Fruit fly (Drosophila melanogaster) whole organism, embryonic: Measurements from ENCODE around the gene CG10802.

ENCODE experiments used
- Atf6 ChIP-seq: fragments of 200-800 bp; sonication (Bioruptor generic); IDR thresholded peaks from 2 replicates; pipeline ENCODE4 v1.3.6; 2022; ENCODE audit warnings: missing biosample characterization, missing genetic modification characterization
- Awh ChIP-seq: fragments of 200-800 bp; sonication (Bioruptor generic); IDR thresholded peaks from 2 replicates; pipeline ENCODE4, ENCODE4 v1.3.6; 2022; ENCODE audit warnings: missing biosample characterization, missing genetic modification characterization
- Bteb2 ChIP-seq: fragments of 200-800 bp; sonication (Bioruptor generic); optimal IDR thresholded peaks from 2 replicates; lab custom pipeline; 2016; ENCODE audit warnings: missing biosample characterization, missing genetic modification characterization
- CG11696 ChIP-seq: fragments of 200-800 bp; sonication (Bioruptor generic); IDR thresholded peaks from 2 replicates; pipeline ENCODE4 v1.3.6; 2022; ENCODE audit warnings: missing biosample characterization, missing genetic modification characterization
- CG12299 ChIP-seq: fragments of 200-800 bp; sonication (Bioruptor generic); optimal IDR thresholded peaks from 2 replicates; lab custom pipeline; 2018; ENCODE audit warnings: missing biosample characterization, mild to moderate bottlenecking, missing genetic modification characterization
- CG14667 ChIP-seq: fragments of 200-800 bp; sonication (Bioruptor generic); IDR thresholded peaks from 2 replicates; pipeline ENCODE4 v1.3.6; 2022; ENCODE audit warnings: missing biosample characterization, missing genetic modification characterization
- CG14710 ChIP-seq: fragments of 200-800 bp; sonication (Bioruptor generic); optimal IDR thresholded peaks from 3 replicates; lab custom pipeline; 2019; ENCODE audit warnings: missing biosample characterization, mild to moderate bottlenecking, missing genetic modification characterization, moderate library complexity
- CG15514 ChIP-seq: fragments of 200-800 bp; sonication (Bioruptor generic); optimal IDR thresholded peaks from 3 replicates; lab custom pipeline; 2017; ENCODE audit warnings: missing biosample characterization, missing genetic modification characterization, mild to moderate bottlenecking, moderate library complexity, missing genetic modification reagents
- CG16779 ChIP-seq: fragments of 200-800 bp; sonication (Bioruptor generic); IDR thresholded peaks from 2 replicates; pipeline ENCODE4 v1.3.6; 2022; ENCODE audit warnings: missing biosample characterization, missing genetic modification characterization
- CG16813 ChIP-seq: fragments of 200-800 bp; sonication (Bioruptor generic); IDR thresholded peaks from 3 replicates; pipeline ENCODE4 v1.3.6; 2022; ENCODE audit warnings: missing biosample characterization, missing genetic modification characterization; ENCODE audit not compliant: partially characterized antibody
- CG18011 ChIP-seq: fragments of 200-800 bp; sonication (Bioruptor generic); optimal IDR thresholded peaks from 2 replicates; lab custom pipeline; 2017; ENCODE audit warnings: missing biosample characterization, missing genetic modification characterization, mild to moderate bottlenecking, moderate library complexity, missing genotype
- CG3065 ChIP-seq: fragments of 200-800 bp; sonication (Bioruptor generic); optimal IDR thresholded peaks from 2 replicates; lab custom pipeline; 2016; ENCODE audit warnings: missing biosample characterization, missing genetic modification characterization
- CG3281 ChIP-seq: fragments of 200-800 bp; sonication (Bioruptor generic); optimal IDR thresholded peaks from 3 replicates; lab custom pipeline; 2017; ENCODE audit warnings: missing biosample characterization, mild to moderate bottlenecking, missing genetic modification characterization
- CG34422 ChIP-seq: fragments of 200-800 bp; sonication (Bioruptor generic); IDR thresholded peaks from 3 replicates; pipeline ENCODE4 v1.3.6; 2022; ENCODE audit warnings: missing biosample characterization, missing genetic modification characterization
- CG3726 ChIP-seq: fragments of 200-800 bp; sonication (Bioruptor generic); IDR thresholded peaks from 3 replicates; pipeline ENCODE4, ENCODE4 v1.3.6; 2022; ENCODE audit warnings: missing biosample characterization, missing genetic modification characterization
- CG6689 ChIP-seq: fragments of 200-800 bp; sonication (Bioruptor generic); IDR thresholded peaks from 2 replicates; pipeline ENCODE4 v1.3.6; 2022; ENCODE audit warnings: missing biosample characterization, missing genetic modification characterization
- CG8478 ChIP-seq: fragments of >200 bp; optimal IDR thresholded peaks from 2 replicates; lab custom pipeline; 2018
- Dbx ChIP-seq: fragments of 200-800 bp; sonication (Bioruptor generic); IDR thresholded peaks from 3 replicates; pipeline ENCODE4 v1.3.6; 2022; ENCODE audit warnings: missing biosample characterization, missing genetic modification characterization
- Dfd ChIP-seq, 2 experiments: fragments of >200 bp; optimal IDR thresholded peaks; 2 replicates each; lab custom pipeline; 2017; ENCODE audit warnings: missing biosample characterization in 2 of 2, missing genetic modification characterization in 2 of 2
- Dref ChIP-seq: fragments of 200-800 bp; sonication (Bioruptor generic); IDR thresholded peaks from 2 replicates; pipeline ENCODE4 v1.3.6; 2022; ENCODE audit warnings: missing biosample characterization, missing genetic modification characterization
- Fer2 ChIP-seq: fragments of 200-800 bp; sonication (Bioruptor generic); optimal IDR thresholded peaks from 2 replicates; lab custom pipeline; 2018; ENCODE audit warnings: missing biosample characterization, mild to moderate bottlenecking, missing genetic modification characterization, moderate library complexity
- GATAe ChIP-seq: fragments of 200-800 bp; sonication (Bioruptor generic); conservative IDR thresholded peaks from 2 replicates; pipeline ENCODE4 v1.3.6; 2022; ENCODE audit warnings: missing biosample characterization, missing genetic modification characterization
- HLH4C ChIP-seq: fragments of 200-800 bp; sonication (Bioruptor generic); IDR thresholded peaks from 3 replicates; pipeline ENCODE4 v1.3.6; 2022; ENCODE audit warnings: missing biosample characterization, missing genetic modification characterization; ENCODE audit not compliant: partially characterized antibody
- Lim3 ChIP-seq: fragments of 200-800 bp; sonication (Bioruptor generic); IDR thresholded peaks from 2 replicates; pipeline ENCODE4 v1.3.6; 2022; ENCODE audit warnings: missing biosample characterization, missing genetic modification characterization
- MTF-1 ChIP-seq: fragments of 200-800 bp; sonication (Bioruptor generic); optimal IDR thresholded peaks from 2 replicates; lab custom pipeline; 2018; ENCODE audit warnings: missing biosample characterization, mild to moderate bottlenecking, missing genetic modification characterization, borderline replicate concordance
- NfI ChIP-seq: fragments of 200-800 bp; sonication (Bioruptor generic); optimal IDR thresholded peaks from 3 replicates; lab custom pipeline; 2018; ENCODE audit warnings: missing biosample characterization, mild to moderate bottlenecking, missing genetic modification characterization, moderate library complexity
- Opbp ChIP-seq: fragments of 200-800 bp; sonication (Bioruptor generic); IDR thresholded peaks from 3 replicates; pipeline ENCODE4 v1.3.6; 2022; ENCODE audit warnings: missing biosample characterization, missing genetic modification characterization; ENCODE audit not compliant: partially characterized antibody
- Pdp1 ChIP-seq, 2 experiments: fragments of 200-800 bp; sonication (Bioruptor generic); optimal IDR thresholded peaks; 3 replicates each; lab custom pipeline; 2016; ENCODE audit warnings: missing biosample characterization in 2 of 2, missing genetic modification characterization in 2 of 2, mild to moderate bottlenecking in 1 of 2, moderate library complexity in 1 of 2
- Side ChIP-seq: fragments of 200-800 bp; sonication (Bioruptor generic); optimal IDR thresholded peaks from 2 replicates; lab custom pipeline; 2016; ENCODE audit warnings: missing biosample characterization, missing genetic modification characterization
- Sox100B ChIP-seq: fragments of 200-800 bp; sonication (Bioruptor generic); optimal IDR thresholded peaks from 3 replicates; lab custom pipeline; 2018; ENCODE audit warnings: missing biosample characterization, mild to moderate bottlenecking, missing genetic modification characterization
- Trl ChIP-seq, 3 experiments: fragments of >200 bp in 2 of 3; fragments of 200-800 bp in 1 of 3; sonication (Bioruptor generic) in 1 of 3; optimal IDR thresholded peaks; 2 replicates in 1 of 3; 3 replicates in 2 of 3; lab custom pipeline; 2016 to 2017; ENCODE audit warnings: missing biosample characterization in 1 of 3, missing genetic modification characterization in 1 of 3
- YL-1 ChIP-seq: fragments of 200-800 bp; sonication (Bioruptor generic); optimal IDR thresholded peaks from 3 replicates; lab custom pipeline; 2017; ENCODE audit warnings: missing biosample characterization, mild to moderate bottlenecking, missing genetic modification characterization
- amos ChIP-seq: fragments of 200-800 bp; sonication (Bioruptor generic); IDR thresholded peaks from 2 replicates; pipeline ENCODE4 v1.3.6; 2022; ENCODE audit warnings: missing biosample characterization, missing genetic modification characterization; ENCODE audit not compliant: partially characterized antibody
- ato ChIP-seq: fragments of 200-800 bp; sonication (Bioruptor generic); IDR thresholded peaks from 2 replicates; pipeline ENCODE4 v1.3.6; 2022; ENCODE audit warnings: missing biosample characterization, missing genetic modification characterization; ENCODE audit not compliant: partially characterized antibody
- bigmax ChIP-seq: fragments of 200-800 bp; sonication (Bioruptor generic); optimal IDR thresholded peaks from 2 replicates; lab custom pipeline; 2018; ENCODE audit warnings: missing biosample characterization, mild to moderate bottlenecking, missing genetic modification characterization
- da ChIP-seq: fragments of 200-800 bp; sonication (Bioruptor generic); optimal IDR thresholded peaks from 2 replicates; lab custom pipeline; 2016; ENCODE audit warnings: missing biosample characterization, missing genetic modification characterization
- dmrt11E ChIP-seq: fragments of 200-800 bp; sonication (Bioruptor generic); optimal IDR thresholded peaks from 3 replicates; lab custom pipeline; 2018; ENCODE audit warnings: missing biosample characterization, mild to moderate bottlenecking, missing genetic modification characterization, moderate library complexity
- eve ChIP-seq, 2 experiments: fragments of >200 bp; optimal IDR thresholded peaks; 2 replicates each; lab custom pipeline; 2017; ENCODE audit warnings: missing biosample characterization in 2 of 2, missing genetic modification characterization in 2 of 2
- grau ChIP-seq: fragments of 200-800 bp; optimal IDR thresholded peaks from 3 replicates; lab custom pipeline; 2019; ENCODE audit warnings: missing biosample characterization, mild to moderate bottlenecking, missing genetic modification characterization, moderate library complexity
- gsb ChIP-seq: fragments of 200-800 bp; sonication (Bioruptor generic); IDR thresholded peaks from 2 replicates; pipeline ENCODE4 v1.3.6; 2022; ENCODE audit warnings: missing biosample characterization, missing genetic modification characterization
- ham ChIP-seq: fragments of 200-800 bp; sonication (Bioruptor generic); IDR thresholded peaks from 2 replicates; pipeline ENCODE4 v1.3.6; 2022; ENCODE audit warnings: missing biosample characterization, missing genetic modification characterization
- ind ChIP-seq: fragments of 200-800 bp; sonication (Bioruptor generic); optimal IDR thresholded peaks from 3 replicates; lab custom pipeline; 2016; ENCODE audit warnings: missing biosample characterization, missing genetic modification characterization
- insv ChIP-seq, 2 experiments: fragments of 200-800 bp; sonication (Bioruptor generic); optimal IDR thresholded peaks; 3 replicates each; lab custom pipeline; 2016 to 2018; ENCODE audit warnings: missing biosample characterization in 2 of 2, missing genetic modification characterization in 2 of 2
- jing ChIP-seq: fragments of 200-800 bp; sonication (Bioruptor generic); optimal IDR thresholded peaks from 2 replicates; lab custom pipeline; 2018; ENCODE audit warnings: missing biosample characterization, mild to moderate bottlenecking, missing genetic modification characterization
- nau ChIP-seq: fragments of 200-800 bp; sonication (Bioruptor generic); optimal IDR thresholded peaks from 3 replicates; lab custom pipeline; 2017; ENCODE audit warnings: missing biosample characterization, mild to moderate bottlenecking, missing genetic modification characterization, missing genetic modification reagents
- nmo ChIP-seq: fragments of 200-800 bp; sonication (Bioruptor generic); optimal IDR thresholded peaks from 2 replicates; lab custom pipeline; 2018; ENCODE audit warnings: missing biosample characterization, mild to moderate bottlenecking, missing genetic modification characterization, moderate library complexity
- onecut ChIP-seq: fragments of 200-800 bp; sonication (Bioruptor generic); IDR thresholded peaks from 2 replicates; pipeline ENCODE4 v1.3.6; 2022; ENCODE audit warnings: missing biosample characterization, missing genetic modification characterization
- pfk ChIP-seq: fragments of 200-800 bp; sonication (Bioruptor generic); optimal IDR thresholded peaks from 2 replicates; lab custom pipeline; 2018; ENCODE audit warnings: missing biosample characterization, mild to moderate bottlenecking, missing genetic modification characterization, moderate library complexity
- seq ChIP-seq: fragments of 200-800 bp; sonication (Bioruptor generic); IDR thresholded peaks from 2 replicates; pipeline ENCODE4 v1.3.6; 2022; ENCODE audit warnings: missing biosample characterization, missing genetic modification characterization
- tup ChIP-seq: fragments of 200-800 bp; sonication (Bioruptor generic); optimal IDR thresholded peaks from 2 replicates; lab custom pipeline; 2016; ENCODE audit warnings: missing biosample characterization, mild to moderate bottlenecking, missing genetic modification characterization, moderate library complexity
- twi ChIP-seq: fragments of 200-800 bp; optimal IDR thresholded peaks from 2 replicates; lab custom pipeline; 2019; ENCODE audit warnings: missing biosample characterization, mild to moderate bottlenecking, missing genetic modification characterization, moderate library complexity

CG10802 gene

DNA sequence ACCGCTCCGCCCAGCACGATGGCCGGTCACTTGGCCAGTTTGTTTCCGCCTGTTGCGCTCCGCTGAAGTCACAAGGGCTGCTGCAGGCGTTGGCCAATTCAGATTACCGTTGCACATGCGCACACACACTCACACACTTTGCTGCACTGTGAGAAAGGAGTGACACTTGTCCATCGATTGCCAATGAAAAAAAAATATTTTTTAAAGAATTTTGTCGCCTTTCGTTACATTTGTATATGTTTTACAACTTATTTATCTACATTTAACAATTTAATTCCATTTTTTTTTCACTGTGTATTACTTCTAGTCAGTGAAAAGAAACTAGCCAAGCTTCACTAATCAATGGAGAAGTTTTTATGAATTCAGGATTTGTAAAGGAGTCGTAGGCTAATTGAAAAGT lies 6.8 kb upstream of the CG10802 start (continued):
- TF ChIP-seq tup (GFP tag; lab: Kevin White, UChicago) (no peak), CG14710 (peak; percentile 38), eve (GFP tag; optimal IDR thresholded peaks at IDR 0.05; lab: Kevin White, UChicago) (no peak), seq (GFP tag; lab: Robert Waterston, UW) (no peak), ind (GFP tag; lab: Kevin White, UChicago) (peak; percentile 6), MTF-1 (GFP tag; lab: Kevin White, UChicago) (no peak), GATAe (GFP tag; lab: Robert Waterston, UW) (no peak), HLH4C (GFP tag; lab: Robert Waterston, UW) (no peak), CG3065 (GFP tag; lab: Kevin White, UChicago) (no peak), CG11696 (GFP tag; lab: Robert Waterston, UW) (no peak), YL-1 (no peak), Trl (optimal IDR thresholded peaks at IDR 0.05; lab: Kevin White, UChicago) (no peak), Trl (GFP tag; optimal IDR thresholded peaks at IDR 0.05; lab: Kevin White, UChicago) (no peak), amos (GFP tag; lab: Robert Waterston, UW) (no peak), nau (no peak), Bteb2 (GFP tag; lab: Kevin White, UChicago) (peak; percentile 13), CG3281 (GFP tag; lab: Kevin White, UChicago) (no peak), CG8478 (lab: Kevin White, UChicago) (no peak), Fer2 (tag; lab: Kevin White, UChicago) (no peak), da (GFP tag; lab: Kevin White, UChicago) (no peak), pfk (GFP tag; lab: Kevin White, UChicago) (no peak), twi (tag; lab: Kevin White, UChicago) (no peak), CG3726 (0 out of 3 replicates have a peak, but pooled peaks have one; percentile 7), Opbp (GFP tag; lab: Robert Waterston, UW) (no peak), CG12299 (no peak), NfI (GFP tag; lab: Kevin White, UChicago) (no peak), Sox100B (GFP tag; lab: Kevin White, UChicago) (peak; percentile 36), grau (tag; lab: Kevin White, UChicago) (peak; percentile 34), Pdp1 (GFP tag; optimal IDR thresholded peaks at IDR 0.05; lab: Kevin White, UChicago) (peak; percentile 18 to 36), onecut (GFP tag; lab: Robert Waterston, UW) (no peak), CG14667 (GFP tag; lab: Robert Waterston, UW) (no peak), insv (GFP tag; optimal IDR thresholded peaks at IDR 0.05; lab: Kevin White, UChicago) (no peak), CG16813 (GFP tag; lab: Robert Waterston, UW) (no peak), CG16779 (no peak), CG15514 (no peak), ato (GFP tag; lab: Robert Waterston, UW) (no peak), Atf6 (no peak), CG18011 (GFP tag; lab: Kevin White, UChicago) (no peak), gsb (GFP tag; lab: Robert Waterston, UW) (no peak), Dref (GFP tag; lab: Robert Waterston, UW) (no peak), Dfd (GFP tag; optimal IDR thresholded peaks at IDR 0.05; lab: Kevin White, UChicago) (no peak), CG34422 (no peak), nmo (GFP tag; lab: Kevin White, UChicago) (peak; percentile 43), bigmax (GFP tag; lab: Kevin White, UChicago) (no peak), Awh (GFP tag; lab: Robert Waterston, UW) (no peak), CG6689 (peak; percentile 53; the same call in 1 of the 2 replicates), Lim3 (GFP tag; lab: Robert Waterston, UW) (no peak), ham (no peak), Side (GFP tag; lab: Kevin White, UChicago) (no peak), jing (GFP tag; lab: Kevin White, UChicago) (no peak), Dbx (GFP tag; lab: Robert Waterston, UW) (no peak), dmrt11E (tag; lab: Kevin White, UChicago) (peak; percentile 55)
